Worm (Caenorhabditis elegans) whole organism, mixed stage, embryonic: ENCODE measurements around the gene srv-12.
A peak's percentile ranks its signal among the peaks of the same experiment; 100 is the strongest.

Source experiments
- M03D4.4 ChIP-seq: sonication (generic microtip); optimal IDR thresholded peaks from 2 replicates; lab custom pipeline; 2017; ENCODE audit warnings: mild to moderate bottlenecking, missing genetic modification characterization, missing compliant biosample characterization
- blmp-1 ChIP-seq: fragments of 150-350 bp; optimal IDR thresholded peaks from 2 replicates; lab custom pipeline; 2014; ENCODE audit warnings: missing biosample characterization, missing genetic modification characterization
- ceh-39 ChIP-seq: fragments of 150-350 bp; optimal IDR thresholded peaks from 2 replicates; lab custom pipeline; 2014; ENCODE audit warnings: missing biosample characterization, missing genetic modification characterization
- ceh-43 ChIP-seq: fragments of 200-800 bp; sonication (Bioruptor generic); optimal IDR thresholded peaks from 2 replicates; lab custom pipeline; 2018; ENCODE audit warnings: mild to moderate bottlenecking, missing genetic modification characterization, moderate library complexity, missing compliant biosample characterization
- ceh-83 ChIP-seq: fragments of 200-800 bp; sonication (Bioruptor generic); optimal IDR thresholded peaks from 2 replicates; lab custom pipeline; 2018; ENCODE audit warnings: mild to moderate bottlenecking, missing genetic modification characterization, missing compliant biosample characterization
- ces-1 ChIP-seq: fragments of 150-350 bp; optimal IDR thresholded peaks from 2 replicates; lab custom pipeline; 2014; ENCODE audit warnings: missing biosample characterization, missing genetic modification reagents, missing genetic modification characterization
- cnd-1 ChIP-seq: fragments of 200-800 bp; sonication (Bioruptor generic); optimal IDR thresholded peaks from 2 replicates; lab custom pipeline; 2018; ENCODE audit warnings: mild to moderate bottlenecking, missing genetic modification characterization, missing compliant biosample characterization
- drap-1 ChIP-seq: fragments of 200-800 bp; sonication (Bioruptor generic); optimal IDR thresholded peaks from 3 replicates; lab custom pipeline; 2018; ENCODE audit warnings: mild to moderate bottlenecking, missing genetic modification characterization, missing compliant biosample characterization
- elt-1 ChIP-seq: sonication (generic microtip); optimal IDR thresholded peaks from 2 replicates; lab custom pipeline; 2017; ENCODE audit warnings: missing genetic modification characterization, mild to moderate bottlenecking, missing compliant biosample characterization, antibody characterized with exemption, moderate library complexity, borderline replicate concordance; ENCODE audit not compliant: insufficient read depth
- elt-3 ChIP-seq: fragments of 150-350 bp; optimal IDR thresholded peaks from 2 replicates; lab custom pipeline; 2014; ENCODE audit warnings: missing biosample characterization, missing genetic modification characterization
- flh-1 ChIP-seq: fragments of 200-800 bp; sonication (Bioruptor generic); optimal IDR thresholded peaks from 2 replicates; lab custom pipeline; 2018; ENCODE audit warnings: mild to moderate bottlenecking, missing genetic modification characterization, moderate library complexity, missing compliant biosample characterization
- hlh-1 ChIP-seq: fragments of 150-350 bp; optimal IDR thresholded peaks from 2 replicates; lab custom pipeline; 2014; ENCODE audit warnings: missing biosample characterization, missing genetic modification reagents, missing genetic modification characterization
- lin-13 ChIP-seq: fragments of 150-350 bp; optimal IDR thresholded peaks from 2 replicates; lab custom pipeline; 2014; ENCODE audit warnings: missing biosample characterization, missing genetic modification characterization
- lin-32 ChIP-seq: fragments of 200-800 bp; sonication (Bioruptor generic); optimal IDR thresholded peaks from 2 replicates; lab custom pipeline; 2018; ENCODE audit warnings: mild to moderate bottlenecking, missing genetic modification characterization, missing compliant biosample characterization
- lsy-2 ChIP-seq: fragments of 150-350 bp; optimal IDR thresholded peaks from 2 replicates; lab custom pipeline; 2014; ENCODE audit warnings: missing biosample characterization, missing genetic modification characterization
- mab-5 ChIP-seq: fragments of 150-350 bp; optimal IDR thresholded peaks from 2 replicates; lab custom pipeline; 2014; ENCODE audit warnings: missing biosample characterization, missing genetic modification characterization
- mep-1 ChIP-seq: fragments of 150-350 bp; optimal IDR thresholded peaks from 2 replicates; lab custom pipeline; 2017; ENCODE audit warnings: missing biosample characterization, missing genetic modification reagents, missing genetic modification characterization, inconsistent platforms
- mls-2 ChIP-seq: sonication (generic microtip); optimal IDR thresholded peaks from 2 replicates; lab custom pipeline; 2016; ENCODE audit warnings: mild to moderate bottlenecking, missing genetic modification characterization, moderate library complexity, missing compliant biosample characterization
- nhr-12 ChIP-seq: fragments of 150-350 bp; optimal IDR thresholded peaks from 2 replicates; lab custom pipeline; 2014; ENCODE audit warnings: missing biosample characterization, missing genetic modification characterization
- nhr-2 ChIP-seq: fragments of 150-350 bp; optimal IDR thresholded peaks from 2 replicates; lab custom pipeline; 2014; ENCODE audit warnings: missing biosample characterization, missing genetic modification characterization
- nhr-237 ChIP-seq: fragments of 150-350 bp; optimal IDR thresholded peaks from 2 replicates; lab custom pipeline; 2014; ENCODE audit warnings: missing biosample characterization, missing genetic modification characterization
- nhr-28 ChIP-seq: fragments of 150-350 bp; optimal IDR thresholded peaks from 2 replicates; lab custom pipeline; 2014; ENCODE audit warnings: missing biosample characterization, missing genetic modification characterization
- nhr-76 ChIP-seq: sonication (generic microtip); optimal IDR thresholded peaks from 2 replicates; lab custom pipeline; 2017; ENCODE audit warnings: missing biosample characterization, missing genetic modification characterization
- sem-2 ChIP-seq: fragments of 200-800 bp; sonication (Bioruptor generic); optimal IDR thresholded peaks from 2 replicates; lab custom pipeline; 2018; ENCODE audit warnings: mild to moderate bottlenecking, missing genetic modification characterization, missing compliant biosample characterization
- sptf-1 ChIP-seq: sonication (generic microtip); optimal IDR thresholded peaks from 2 replicates; lab custom pipeline; 2017; ENCODE audit warnings: mild to moderate bottlenecking, missing genetic modification characterization, moderate library complexity, missing compliant biosample characterization
- tbx-8 ChIP-seq: fragments of 200-800 bp; sonication (Bioruptor generic); optimal IDR thresholded peaks from 2 replicates; lab custom pipeline; 2018; ENCODE audit warnings: mild to moderate bottlenecking, missing genetic modification characterization, moderate library complexity, missing compliant biosample characterization
- unc-120 ChIP-seq: sonication (generic microtip); optimal IDR thresholded peaks from 2 replicates; lab custom pipeline; 2017; ENCODE audit warnings: missing genetic modification characterization, missing compliant biosample characterization; ENCODE audit not compliant: poor library complexity, severe bottlenecking
- unc-39 ChIP-seq: fragments of 150-350 bp; optimal IDR thresholded peaks from 2 replicates; lab custom pipeline; 2014; ENCODE audit warnings: missing biosample characterization, missing genetic modification characterization
- unc-62 ChIP-seq: fragments of 150-350 bp; optimal IDR thresholded peaks from 2 replicates; lab custom pipeline; 2014; ENCODE audit warnings: missing biosample characterization, missing genetic modification reagents, missing genetic modification characterization
- zip-8 ChIP-seq: fragments of 150-350 bp; optimal IDR thresholded peaks from 2 replicates; lab custom pipeline; 2014; ENCODE audit warnings: missing biosample characterization, missing genetic modification characterization
- ztf-11 ChIP-seq: fragments of 150-350 bp; optimal IDR thresholded peaks from 2 replicates; lab custom pipeline; 2014; ENCODE audit warnings: missing biosample characterization, missing genetic modification characterization

The srv-12 gene

ce11 chrIV:10060795-10061194 is 7.3 kb upstream of the srv-12 start:
- TF ChIP-seq sem-2 (GFP tag; lab: Kevin White, UChicago) (no peak), nhr-2 (tag; lab: Kevin White, UChicago) (no peak), lin-13 (tag; lab: Kevin White, UChicago) (no peak)
- TF ChIP-seq, all 35 proteins: peak for 0

ce11 chrIV:10059175-10059574 is 5.7 kb upstream of the srv-12 start:
- TF ChIP-seq elt-3 (tag; lab: Kevin White, UChicago) = no peak
- TF ChIP-seq ztf-11 (tag; lab: Kevin White, UChicago) = no peak
- no peak for TF ChIP-seq flh-1 (GFP tag; lab: Kevin White, UChicago)
- TF ChIP-seq nhr-12 = no peak
- TF ChIP-seq lin-13 (tag; lab: Kevin White, UChicago) = no peak
- no peak for TF ChIP-seq nhr-28 (tag; lab: Kevin White, UChicago)
- TF ChIP-seq nhr-2 (tag; lab: Kevin White, UChicago) = no peak
- no peak for TF ChIP-seq sem-2 (GFP tag; lab: Kevin White, UChicago)
- TF ChIP-seq nhr-76 (tag; lab: Kevin White, UChicago) = no peak
- no peak for TF ChIP-seq lin-32 (GFP tag; lab: Kevin White, UChicago)
- TF ChIP-seq lsy-2 (tag; lab: Kevin White, UChicago) = no peak
- TF ChIP-seq hlh-1 (tag; lab: Kevin White, UChicago) = no peak
- no peak for TF ChIP-seq nhr-237
- no peak for TF ChIP-seq sptf-1 (tag; lab: Kevin White, UChicago)
- no peak for TF ChIP-seq ceh-43 (GFP tag; lab: Kevin White, UChicago)

ce11 chrIV:10056138-10056537 is 2.7 kb upstream of the srv-12 start, which contains the start of gene T04B2.7:
Gene T04B2.7, minus strand, starts transcription at chrIV:10056238.
- TF ChIP-seq M03D4.4 (no peak), elt-1 (tag; lab: Kevin White, UChicago) (no peak), nhr-12 (no peak), lsy-2 (tag; lab: Kevin White, UChicago) (no peak), mep-1 (tag; lab: Kevin White, UChicago) (no peak), ceh-39 (tag; lab: Kevin White, UChicago) (no peak), unc-62 (no peak), unc-120 (tag; lab: Kevin White, UChicago) (no peak)

- TF ChIP-seq ceh-83 (GFP tag; lab: Kevin White, UChicago) = no peak
- TF ChIP-seq sptf-1 (tag; lab: Kevin White, UChicago) = no peak
- TF ChIP-seq cnd-1 (tag; lab: Kevin White, UChicago) = no peak
- no peak for TF ChIP-seq flh-1 (GFP tag; lab: Kevin White, UChicago)
- TF ChIP-seq nhr-237 = no peak
- TF ChIP-seq blmp-1 (tag; lab: Kevin White, UChicago) = no peak
- no peak for TF ChIP-seq mab-5 (tag; lab: Kevin White, UChicago)
- TF ChIP-seq unc-39 (tag; lab: Kevin White, UChicago) = no peak
- no peak for TF ChIP-seq mls-2 (tag; lab: Kevin White, UChicago)
- TF ChIP-seq drap-1 (GFP tag; lab: Kevin White, UChicago) = no peak
- no peak for TF ChIP-seq tbx-8
These were observed 2.4 kb downstream of the srv-12 start, which contains the start of gene T04B2.8 for ce11 chrIV:10051088-10051487. Gene T04B2.8, minus strand, starts transcription at chrIV:10051188.

- TF ChIP-seq ces-1 (GFP tag; lab: Kevin White, UChicago) (no peak), blmp-1 (tag; lab: Kevin White, UChicago) (no peak), mep-1 (tag; lab: Kevin White, UChicago) (no peak), sptf-1 (tag; lab: Kevin White, UChicago) (no peak), elt-1 (tag; lab: Kevin White, UChicago) (peak; percentile 1), nhr-2 (tag; lab: Kevin White, UChicago) (no peak), nhr-76 (tag; lab: Kevin White, UChicago) (no peak), hlh-1 (tag; lab: Kevin White, UChicago) (peak; percentile 29), drap-1 (GFP tag; lab: Kevin White, UChicago) (no peak), ztf-11 (tag; lab: Kevin White, UChicago) (no peak), zip-8 (no peak), unc-120 (tag; lab: Kevin White, UChicago) (peak; percentile 61), ceh-83 (GFP tag; lab: Kevin White, UChicago) (no peak)
These were observed 5.2 kb downstream of the srv-12 start for ce11 chrIV:10048268-10048667.
